Fruit fly (Drosophila melanogaster) whole organism, wandering third instar larva: Measurements from ENCODE around the gene CG33296.

Source experiments
- Abd-B ChIP-seq: fragments of >200 bp; optimal IDR thresholded peaks from 2 replicates; lab custom pipeline; 2017; ENCODE audit warnings: missing biosample characterization, missing genetic modification characterization
- CG32264 ChIP-seq: fragments of 200-800 bp; sonication (Bioruptor generic); optimal IDR thresholded peaks from 2 replicates; lab custom pipeline; 2016; ENCODE audit warnings: missing biosample characterization, missing genetic modification characterization
- CG9705 ChIP-seq: fragments of 200-800 bp; sonication (Bioruptor generic); optimal IDR thresholded peaks from 2 replicates; lab custom pipeline; 2018; ENCODE audit warnings: missing biosample characterization, mild to moderate bottlenecking, missing genetic modification characterization
- CrebA ChIP-seq: fragments of 200-800 bp; sonication (Bioruptor generic); optimal IDR thresholded peaks from 2 replicates; lab custom pipeline; 2016; ENCODE audit warnings: missing biosample characterization, mild to moderate bottlenecking, missing genetic modification characterization, borderline replicate concordance
- Dfd ChIP-seq: fragments of >200 bp; optimal IDR thresholded peaks from 2 replicates; lab custom pipeline; 2017; ENCODE audit warnings: missing biosample characterization, missing genetic modification characterization
- Dif ChIP-seq: fragments of 200-275, 200-300 bp; sonication (Bioruptor generic); optimal IDR thresholded peaks from 2 replicates; lab custom pipeline; 2018; ENCODE audit warnings: missing biosample characterization, missing genetic modification characterization; ENCODE audit not compliant: partially characterized antibody
- GATAd ChIP-seq: sonication (Bioruptor generic); optimal IDR thresholded peaks from 2 replicates; lab custom pipeline; 2016; ENCODE audit warnings: missing biosample characterization, missing genetic modification characterization
- HLH106 ChIP-seq: fragments of 200-800 bp; optimal IDR thresholded peaks from 3 replicates; lab custom pipeline; 2019; ENCODE audit warnings: missing biosample characterization, mild to moderate bottlenecking, missing genetic modification characterization, moderate library complexity
- Hr78 ChIP-seq: fragments of >200 bp; optimal IDR thresholded peaks from 2 replicates; lab custom pipeline; 2017; ENCODE audit warnings: missing biosample characterization, missing genetic modification characterization
- Hr83 ChIP-seq: fragments of 200-300 bp; sonication (Bioruptor generic); optimal IDR thresholded peaks from 2 replicates; lab custom pipeline; 2016; ENCODE audit warnings: missing biosample characterization, mild to moderate bottlenecking, missing genetic modification characterization, moderate library complexity; ENCODE audit not compliant: poor library complexity, severe bottlenecking
- Jra ChIP-seq: sonication (Bioruptor generic); optimal IDR thresholded peaks from 2 replicates; lab custom pipeline; 2016; ENCODE audit warnings: missing biosample characterization, missing genetic modification characterization
- Mio ChIP-seq: sonication (Bioruptor generic); optimal IDR thresholded peaks from 2 replicates; lab custom pipeline; 2016; ENCODE audit warnings: missing biosample characterization, missing genetic modification characterization
- N ChIP-seq: fragments of >200 bp; optimal IDR thresholded peaks from 2 replicates; lab custom pipeline; 2018; ENCODE audit warnings: missing biosample characterization, missing external identifiers, missing genetic modification characterization
- OdsH ChIP-seq: fragments of 200-800 bp; sonication (Bioruptor generic); optimal IDR thresholded peaks from 2 replicates; lab custom pipeline; 2016; ENCODE audit warnings: missing biosample characterization, mild to moderate bottlenecking, missing genetic modification characterization
- Rel ChIP-seq, 2 experiments: fragments of 200-800 bp; sonication (Bioruptor generic) in 1 of 2; optimal IDR thresholded peaks; 2 replicates in 1 of 2; 3 replicates in 1 of 2; lab custom pipeline; 2016 to 2019; ENCODE audit warnings: mild to moderate bottlenecking in 2 of 2, missing biosample characterization in 2 of 2, missing genetic modification characterization in 2 of 2, moderate library complexity in 1 of 2
- Sp1 ChIP-seq: fragments of 200-800 bp; sonication (Bioruptor generic); optimal IDR thresholded peaks from 3 replicates; lab custom pipeline; 2019; ENCODE audit warnings: missing biosample characterization, mild to moderate bottlenecking, missing genetic modification characterization, moderate library complexity
- Vsx2 ChIP-seq: fragments of 200-300, 225-300 bp; sonication (Bioruptor generic); optimal IDR thresholded peaks from 2 replicates; lab custom pipeline; 2018; ENCODE audit warnings: missing biosample characterization, missing genetic modification characterization; ENCODE audit not compliant: partially characterized antibody
- br ChIP-seq: fragments of 200-800 bp; sonication (Bioruptor generic); optimal IDR thresholded peaks from 2 replicates; lab custom pipeline; 2016; ENCODE audit warnings: missing biosample characterization, missing genetic modification characterization
- brk ChIP-seq: fragments of 200-800 bp; sonication (Bioruptor generic); optimal IDR thresholded peaks from 2 replicates; lab custom pipeline; 2016; ENCODE audit warnings: missing biosample characterization, mild to moderate bottlenecking, missing genetic modification characterization
- dl ChIP-seq, 2 experiments: fragments of 175-275, 200-275 bp in 1 of 2; fragments of 200-275 bp in 1 of 2; sonication (Bioruptor generic); optimal IDR thresholded peaks; lab custom pipeline; 2018; ENCODE audit warnings: mild to moderate bottlenecking in 2 of 2, missing biosample characterization in 2 of 2, missing genetic modification characterization in 2 of 2, moderate library complexity in 2 of 2; ENCODE audit not compliant: partially characterized antibody in 2 of 2, insufficient read depth in 1 of 2
- dmrt93B ChIP-seq: fragments of 200-800 bp; sonication (Bioruptor generic); optimal IDR thresholded peaks from 2 replicates; lab custom pipeline; 2018; ENCODE audit warnings: missing biosample characterization, mild to moderate bottlenecking, missing genetic modification characterization
- dsf ChIP-seq: sonication (Bioruptor generic); optimal IDR thresholded peaks from 2 replicates; lab custom pipeline; 2016; ENCODE audit warnings: missing biosample characterization, missing genetic modification characterization, borderline replicate concordance
- ey ChIP-seq: fragments of 200-800 bp; sonication (Bioruptor generic); optimal IDR thresholded peaks from 2 replicates; lab custom pipeline; 2016; ENCODE audit warnings: missing biosample characterization, missing genetic modification characterization
- foxo ChIP-seq, 2 experiments: fragments of 200-800 bp; sonication (Bioruptor generic); optimal IDR thresholded peaks; 2 replicates in 1 of 2; 3 replicates in 1 of 2; lab custom pipeline; 2016 to 2017; ENCODE audit warnings: missing biosample characterization in 2 of 2, missing genetic modification characterization in 2 of 2
- fru ChIP-seq: fragments of 200-800 bp; sonication (Bioruptor generic); optimal IDR thresholded peaks from 3 replicates; lab custom pipeline; 2016; ENCODE audit warnings: missing biosample characterization, mild to moderate bottlenecking, missing genetic modification characterization
- h ChIP-seq: fragments of 200-800 bp; sonication (Bioruptor generic); optimal IDR thresholded peaks from 3 replicates; lab custom pipeline; 2016; ENCODE audit warnings: missing biosample characterization, mild to moderate bottlenecking, missing genetic modification characterization
- jim ChIP-seq: fragments of 175-275, 200-325 bp; sonication (Bioruptor generic); optimal IDR thresholded peaks from 2 replicates; lab custom pipeline; 2016; ENCODE audit warnings: missing biosample characterization, mild to moderate bottlenecking, missing genetic modification characterization
- lola ChIP-seq: fragments of >200 bp; optimal IDR thresholded peaks from 2 replicates; lab custom pipeline; 2017; ENCODE audit warnings: missing biosample characterization, missing genetic modification characterization
- pan ChIP-seq: fragments of >200 bp; optimal IDR thresholded peaks from 2 replicates; lab custom pipeline; 2017
- psq ChIP-seq: fragments of 200-800 bp; sonication (Bioruptor generic); optimal IDR thresholded peaks from 3 replicates; lab custom pipeline; 2017; ENCODE audit warnings: missing biosample characterization, mild to moderate bottlenecking, missing genetic modification characterization, moderate library complexity
- rgr ChIP-seq: fragments of 200-800 bp; sonication (Bioruptor generic); optimal IDR thresholded peaks from 3 replicates; lab custom pipeline; 2016; ENCODE audit warnings: missing biosample characterization, mild to moderate bottlenecking, missing genetic modification characterization
- sage ChIP-seq: fragments of 200-800 bp; sonication (Bioruptor generic); optimal IDR thresholded peaks from 2 replicates; lab custom pipeline; 2016; ENCODE audit warnings: missing biosample characterization, mild to moderate bottlenecking, missing genetic modification characterization
- sv ChIP-seq: fragments of 200-800 bp; sonication (Bioruptor generic); optimal IDR thresholded peaks from 3 replicates; lab custom pipeline; 2016; ENCODE audit warnings: missing biosample characterization, missing genetic modification characterization
- tai ChIP-seq: sonication (Bioruptor generic); optimal IDR thresholded peaks from 2 replicates; lab custom pipeline; 2016; ENCODE audit warnings: missing biosample characterization, missing genetic modification characterization
- usp ChIP-seq: fragments of >200 bp; optimal IDR thresholded peaks from 2 replicates; lab custom pipeline; 2017; ENCODE audit warnings: missing biosample characterization, missing genetic modification characterization

Gene CG33296

dm6 chr2L:7722102-7722501 lies 5.7 kb upstream of the CG33296 start:
- TF ChIP-seq dmrt93B = no peak
- peak; percentile 69 for TF ChIP-seq Dfd (GFP tag; lab: Kevin White, UChicago)
- TF ChIP-seq, all 38 proteins: peak for 1

dm6 chr2L:7719387-7719786 lies 2.9 kb upstream of the CG33296 start, which contains the start of gene CG13793:
CG13793 (minus strand) TSS chr2L:7719487.
- TF ChIP-seq sv (GFP tag; lab: Kevin White, UChicago) (no peak), dl (GFP tag; optimal IDR thresholded peaks at IDR 0.05; lab: Kevin White, UChicago; ENCODE audit: insufficient read depth in 1 of 2, partially characterized antibody in 2 of 2) (no peak), Dfd (GFP tag; lab: Kevin White, UChicago) (no peak), pan (no peak), h (GFP tag; lab: Kevin White, UChicago) (no peak), Hr83 (GFP tag; lab: Kevin White, UChicago) (no peak), br (GFP tag; lab: Kevin White, UChicago) (no peak), Dif (GFP tag; lab: Kevin White, UChicago) (no peak), Vsx2 (GFP tag; lab: Kevin White, UChicago) (no peak), Abd-B (GFP tag; lab: Kevin White, UChicago) (no peak), fru (no peak), Sp1 (no peak), rgr (GFP tag; lab: Kevin White, UChicago) (no peak), CG9705 (GFP tag; lab: Kevin White, UChicago) (no peak), usp (no peak), dsf (GFP tag; lab: Kevin White, UChicago) (no peak), OdsH (GFP tag; lab: Kevin White, UChicago) (no peak), ey (GFP tag; lab: Kevin White, UChicago) (no peak), foxo (GFP tag; optimal IDR thresholded peaks at IDR 0.05; lab: Kevin White, UChicago) (no peak)

dm6 chr2L:7711034-7711685 lies 5.3 kb downstream of the CG33296 start:
- TF ChIP-seq sv (GFP tag; lab: Kevin White, UChicago) (no peak), Sp1 (no peak), Hr78 (GFP tag; lab: Kevin White, UChicago) (no peak), CG9705 (GFP tag; lab: Kevin White, UChicago) (no peak), pan (no peak), CG32264 (no peak), brk (GFP tag; lab: Kevin White, UChicago) (no peak), Jra (GFP tag; lab: Kevin White, UChicago) (no peak), Vsx2 (GFP tag; lab: Kevin White, UChicago) (no peak), CrebA (no peak), GATAd (GFP tag; lab: Kevin White, UChicago) (no peak), tai (GFP tag; lab: Kevin White, UChicago) (no peak), rgr (GFP tag; lab: Kevin White, UChicago) (no peak)

dm6 chr2L:7710580-7710979 lies 5.9 kb downstream of the CG33296 start, which contains the start of gene Ntl:
Ntl (plus strand) TSS chr2L:7710880.
- TF ChIP-seq foxo (GFP tag; optimal IDR thresholded peaks at IDR 0.05; lab: Kevin White, UChicago) (no peak), N (GFP tag; lab: Kevin White, UChicago) (no peak), Hr78 (GFP tag; lab: Kevin White, UChicago) (no peak), dsf (GFP tag; lab: Kevin White, UChicago) (no peak), Dfd (GFP tag; lab: Kevin White, UChicago) (no peak), Jra (GFP tag; lab: Kevin White, UChicago) (no peak), Vsx2 (GFP tag; lab: Kevin White, UChicago) (no peak), CrebA (no peak)

dm6 chr2L:7703534-7703933 lies 12.9 kb downstream of the CG33296 start:
- TF ChIP-seq fru = peak; percentile 79
- TF ChIP-seq lola (GFP tag; lab: Kevin White, UChicago) = no peak
- peak; percentile 75 for TF ChIP-seq tai (GFP tag; lab: Kevin White, UChicago)
- no peak for TF ChIP-seq GATAd (GFP tag; lab: Kevin White, UChicago)
- peak; percentile 79 for TF ChIP-seq OdsH (GFP tag; lab: Kevin White, UChicago)
- no peak for TF ChIP-seq usp
- no peak for TF ChIP-seq pan
- TF ChIP-seq rgr (GFP tag; lab: Kevin White, UChicago) = peak; percentile 74
- peak; percentile 61 for TF ChIP-seq dmrt93B
- no peak for TF ChIP-seq Dfd (GFP tag; lab: Kevin White, UChicago)
- peak; percentile 82 for TF ChIP-seq HLH106 (tag; lab: Kevin White, UChicago)
- no peak for TF ChIP-seq jim
- TF ChIP-seq brk (GFP tag; lab: Kevin White, UChicago) = no peak
- TF ChIP-seq Mio (GFP tag; lab: Kevin White, UChicago) = no peak
- TF ChIP-seq ey (GFP tag; lab: Kevin White, UChicago) = peak; percentile 82
- TF ChIP-seq N (GFP tag; lab: Kevin White, UChicago) = no peak
- TF ChIP-seq dsf (GFP tag; lab: Kevin White, UChicago) = no peak
- peak; percentile 84 for TF ChIP-seq br (GFP tag; lab: Kevin White, UChicago)
- TF ChIP-seq CG32264 = peak; percentile 30
- peak in 1 of 2 experiments; percentile 79 for TF ChIP-seq foxo (GFP tag; optimal IDR thresholded peaks at IDR 0.05; lab: Kevin White, UChicago)
- no peak for TF ChIP-seq Abd-B (GFP tag; lab: Kevin White, UChicago)
- TF ChIP-seq CrebA = no peak
- no peak for TF ChIP-seq Vsx2 (GFP tag; lab: Kevin White, UChicago)
- no peak for TF ChIP-seq Rel (GFP tag; optimal IDR thresholded peaks at IDR 0.05; lab: Kevin White, UChicago)
- TF ChIP-seq Rel (tag; optimal IDR thresholded peaks at IDR 0.05; lab: Kevin White, UChicago) = no peak
- TF ChIP-seq psq (GFP tag; lab: Kevin White, UChicago) = peak; percentile 67
- TF ChIP-seq sage (GFP tag; lab: Kevin White, UChicago) = no peak
- TF ChIP-seq dl (GFP tag; optimal IDR thresholded peaks at IDR 0.05; lab: Kevin White, UChicago; ENCODE audit: insufficient read depth in 1 of 2, partially characterized antibody in 2 of 2) = no peak
